Fruit fly (Drosophila melanogaster) whole organism, wandering third instar larva: ENCODE results near the gene CAH4.

ENCODE experiments used
- Abd-B ChIP-seq: fragments of >200 bp; optimal IDR thresholded peaks from 2 replicates; lab custom pipeline; 2017; ENCODE audit warnings: missing biosample characterization, missing genetic modification characterization
- CG32264 ChIP-seq: fragments of 200-800 bp; sonication (Bioruptor generic); optimal IDR thresholded peaks from 2 replicates; lab custom pipeline; 2016; ENCODE audit warnings: missing biosample characterization, missing genetic modification characterization
- CG9705 ChIP-seq: fragments of 200-800 bp; sonication (Bioruptor generic); optimal IDR thresholded peaks from 2 replicates; lab custom pipeline; 2018; ENCODE audit warnings: missing biosample characterization, mild to moderate bottlenecking, missing genetic modification characterization
- CrebA ChIP-seq: fragments of 200-800 bp; sonication (Bioruptor generic); optimal IDR thresholded peaks from 2 replicates; lab custom pipeline; 2016; ENCODE audit warnings: missing biosample characterization, mild to moderate bottlenecking, missing genetic modification characterization, borderline replicate concordance
- Dfd ChIP-seq: fragments of >200 bp; optimal IDR thresholded peaks from 2 replicates; lab custom pipeline; 2017; ENCODE audit warnings: missing biosample characterization, missing genetic modification characterization
- Dif ChIP-seq: fragments of 200-275, 200-300 bp; sonication (Bioruptor generic); optimal IDR thresholded peaks from 2 replicates; lab custom pipeline; 2018; ENCODE audit warnings: missing biosample characterization, missing genetic modification characterization; ENCODE audit not compliant: partially characterized antibody
- GATAd ChIP-seq: sonication (Bioruptor generic); optimal IDR thresholded peaks from 2 replicates; lab custom pipeline; 2016; ENCODE audit warnings: missing biosample characterization, missing genetic modification characterization
- HLH106 ChIP-seq: fragments of 200-800 bp; optimal IDR thresholded peaks from 3 replicates; lab custom pipeline; 2019; ENCODE audit warnings: missing biosample characterization, mild to moderate bottlenecking, missing genetic modification characterization, moderate library complexity
- Hnf4 ChIP-seq: fragments of 200-800 bp; sonication (Bioruptor generic); optimal IDR thresholded peaks from 2 replicates; lab custom pipeline; 2016; ENCODE audit warnings: missing biosample characterization, mild to moderate bottlenecking, missing genetic modification characterization
- Hr78 ChIP-seq: fragments of >200 bp; optimal IDR thresholded peaks from 2 replicates; lab custom pipeline; 2017; ENCODE audit warnings: missing biosample characterization, missing genetic modification characterization
- Hr83 ChIP-seq: fragments of 200-300 bp; sonication (Bioruptor generic); optimal IDR thresholded peaks from 2 replicates; lab custom pipeline; 2016; ENCODE audit warnings: missing biosample characterization, mild to moderate bottlenecking, missing genetic modification characterization, moderate library complexity; ENCODE audit not compliant: poor library complexity, severe bottlenecking
- Jra ChIP-seq: sonication (Bioruptor generic); optimal IDR thresholded peaks from 2 replicates; lab custom pipeline; 2016; ENCODE audit warnings: missing biosample characterization, missing genetic modification characterization
- Mio ChIP-seq: sonication (Bioruptor generic); optimal IDR thresholded peaks from 2 replicates; lab custom pipeline; 2016; ENCODE audit warnings: missing biosample characterization, missing genetic modification characterization
- Myc ChIP-seq: fragments of >200 bp; optimal IDR thresholded peaks from 2 replicates; lab custom pipeline; 2017
- N ChIP-seq: fragments of >200 bp; optimal IDR thresholded peaks from 2 replicates; lab custom pipeline; 2018; ENCODE audit warnings: missing biosample characterization, missing external identifiers, missing genetic modification characterization
- OdsH ChIP-seq: fragments of 200-800 bp; sonication (Bioruptor generic); optimal IDR thresholded peaks from 2 replicates; lab custom pipeline; 2016; ENCODE audit warnings: missing biosample characterization, mild to moderate bottlenecking, missing genetic modification characterization
- Rel ChIP-seq, 2 experiments: fragments of 200-800 bp; sonication (Bioruptor generic) in 1 of 2; optimal IDR thresholded peaks; 2 replicates in 1 of 2; 3 replicates in 1 of 2; lab custom pipeline; 2016 to 2019; ENCODE audit warnings: mild to moderate bottlenecking in 2 of 2, missing biosample characterization in 2 of 2, missing genetic modification characterization in 2 of 2, moderate library complexity in 1 of 2
- Sp1 ChIP-seq: fragments of 200-800 bp; sonication (Bioruptor generic); optimal IDR thresholded peaks from 3 replicates; lab custom pipeline; 2019; ENCODE audit warnings: missing biosample characterization, mild to moderate bottlenecking, missing genetic modification characterization, moderate library complexity
- Vsx2 ChIP-seq: fragments of 200-300, 225-300 bp; sonication (Bioruptor generic); optimal IDR thresholded peaks from 2 replicates; lab custom pipeline; 2018; ENCODE audit warnings: missing biosample characterization, missing genetic modification characterization; ENCODE audit not compliant: partially characterized antibody
- br ChIP-seq: fragments of 200-800 bp; sonication (Bioruptor generic); optimal IDR thresholded peaks from 2 replicates; lab custom pipeline; 2016; ENCODE audit warnings: missing biosample characterization, missing genetic modification characterization
- brk ChIP-seq: fragments of 200-800 bp; sonication (Bioruptor generic); optimal IDR thresholded peaks from 2 replicates; lab custom pipeline; 2016; ENCODE audit warnings: missing biosample characterization, mild to moderate bottlenecking, missing genetic modification characterization
- dl ChIP-seq, 2 experiments: fragments of 175-275, 200-275 bp in 1 of 2; fragments of 200-275 bp in 1 of 2; sonication (Bioruptor generic); optimal IDR thresholded peaks; lab custom pipeline; 2018; ENCODE audit warnings: mild to moderate bottlenecking in 2 of 2, missing biosample characterization in 2 of 2, missing genetic modification characterization in 2 of 2, moderate library complexity in 2 of 2; ENCODE audit not compliant: partially characterized antibody in 2 of 2, insufficient read depth in 1 of 2
- dmrt93B ChIP-seq: fragments of 200-800 bp; sonication (Bioruptor generic); optimal IDR thresholded peaks from 2 replicates; lab custom pipeline; 2018; ENCODE audit warnings: missing biosample characterization, mild to moderate bottlenecking, missing genetic modification characterization
- dsf ChIP-seq: sonication (Bioruptor generic); optimal IDR thresholded peaks from 2 replicates; lab custom pipeline; 2016; ENCODE audit warnings: missing biosample characterization, missing genetic modification characterization, borderline replicate concordance
- ey ChIP-seq: fragments of 200-800 bp; sonication (Bioruptor generic); optimal IDR thresholded peaks from 2 replicates; lab custom pipeline; 2016; ENCODE audit warnings: missing biosample characterization, missing genetic modification characterization
- foxo ChIP-seq, 2 experiments: fragments of 200-800 bp; sonication (Bioruptor generic); optimal IDR thresholded peaks; 2 replicates in 1 of 2; 3 replicates in 1 of 2; lab custom pipeline; 2016 to 2017; ENCODE audit warnings: missing biosample characterization in 2 of 2, missing genetic modification characterization in 2 of 2
- fru ChIP-seq: fragments of 200-800 bp; sonication (Bioruptor generic); optimal IDR thresholded peaks from 3 replicates; lab custom pipeline; 2016; ENCODE audit warnings: missing biosample characterization, mild to moderate bottlenecking, missing genetic modification characterization
- h ChIP-seq: fragments of 200-800 bp; sonication (Bioruptor generic); optimal IDR thresholded peaks from 3 replicates; lab custom pipeline; 2016; ENCODE audit warnings: missing biosample characterization, mild to moderate bottlenecking, missing genetic modification characterization
- jim ChIP-seq: fragments of 175-275, 200-325 bp; sonication (Bioruptor generic); optimal IDR thresholded peaks from 2 replicates; lab custom pipeline; 2016; ENCODE audit warnings: missing biosample characterization, mild to moderate bottlenecking, missing genetic modification characterization
- lola ChIP-seq: fragments of >200 bp; optimal IDR thresholded peaks from 2 replicates; lab custom pipeline; 2017; ENCODE audit warnings: missing biosample characterization, missing genetic modification characterization
- pan ChIP-seq: fragments of >200 bp; optimal IDR thresholded peaks from 2 replicates; lab custom pipeline; 2017
- psq ChIP-seq: fragments of 200-800 bp; sonication (Bioruptor generic); optimal IDR thresholded peaks from 3 replicates; lab custom pipeline; 2017; ENCODE audit warnings: missing biosample characterization, mild to moderate bottlenecking, missing genetic modification characterization, moderate library complexity
- rgr ChIP-seq: fragments of 200-800 bp; sonication (Bioruptor generic); optimal IDR thresholded peaks from 3 replicates; lab custom pipeline; 2016; ENCODE audit warnings: missing biosample characterization, mild to moderate bottlenecking, missing genetic modification characterization
- sage ChIP-seq: fragments of 200-800 bp; sonication (Bioruptor generic); optimal IDR thresholded peaks from 2 replicates; lab custom pipeline; 2016; ENCODE audit warnings: missing biosample characterization, mild to moderate bottlenecking, missing genetic modification characterization
- sv ChIP-seq: fragments of 200-800 bp; sonication (Bioruptor generic); optimal IDR thresholded peaks from 3 replicates; lab custom pipeline; 2016; ENCODE audit warnings: missing biosample characterization, missing genetic modification characterization
- tai ChIP-seq: sonication (Bioruptor generic); optimal IDR thresholded peaks from 2 replicates; lab custom pipeline; 2016; ENCODE audit warnings: missing biosample characterization, missing genetic modification characterization
- usp ChIP-seq: fragments of >200 bp; optimal IDR thresholded peaks from 2 replicates; lab custom pipeline; 2017; ENCODE audit warnings: missing biosample characterization, missing genetic modification characterization
- woc ChIP-seq: sonication (Bioruptor generic); optimal IDR thresholded peaks from 2 replicates; lab custom pipeline; 2016; ENCODE audit warnings: missing biosample characterization, mild to moderate bottlenecking, missing genetic modification characterization

CAH4 gene

DNA sequence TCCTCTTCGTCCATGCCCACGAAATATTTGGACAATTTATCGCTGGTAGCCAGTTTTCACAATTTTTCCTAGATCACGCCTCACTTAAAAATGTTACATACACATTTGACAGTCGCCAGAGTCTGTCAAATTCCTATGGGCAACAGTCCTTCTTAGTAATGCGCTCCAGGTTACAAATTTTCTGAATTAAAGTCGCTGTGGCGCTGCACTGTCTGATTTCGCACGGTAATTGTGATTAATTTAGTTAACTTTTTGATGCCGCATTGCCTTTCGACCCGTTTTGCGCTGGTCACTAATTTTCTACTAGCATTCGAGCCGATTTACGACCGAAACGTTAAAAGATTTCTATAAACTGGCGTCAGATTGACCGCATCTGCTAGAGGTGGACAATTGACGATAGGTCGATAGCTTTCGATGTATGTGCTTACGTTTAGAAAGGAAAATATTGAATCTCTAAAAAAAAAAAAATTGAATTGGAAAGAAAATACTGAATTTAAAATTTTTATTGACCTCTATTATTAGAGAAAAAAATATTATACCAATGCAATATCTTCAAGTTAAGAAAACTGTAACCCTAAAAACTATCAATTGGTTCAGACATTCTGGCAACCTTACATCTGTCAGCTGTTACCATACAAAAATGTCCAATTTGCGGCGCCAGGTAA lies 43.6 kb downstream of the CAH4 start, which contains the start of the genes lili and CG34150:
Gene lili (minus strand): TSS at position 376 of the 665 bp plus-strand sequence.
Gene CG34150 (plus strand): TSS at position 626 of the 665 bp plus-strand sequence.
- TF ChIP-seq Hr78 (GFP tag; lab: Kevin White, UChicago) (no peak), woc (GFP tag; lab: Kevin White, UChicago) (peak; percentile 74), Mio (GFP tag; lab: Kevin White, UChicago) (no peak), Abd-B (GFP tag; lab: Kevin White, UChicago) (no peak), N (GFP tag; lab: Kevin White, UChicago) (no peak), pan (no peak), psq (GFP tag; lab: Kevin White, UChicago) (peak; percentile 59), Dfd (GFP tag; lab: Kevin White, UChicago) (no peak), foxo (GFP tag; optimal IDR thresholded peaks at IDR 0.05; lab: Kevin White, UChicago) (peak in 1 of 2 experiments; percentile 87), jim (no peak), Vsx2 (GFP tag; lab: Kevin White, UChicago) (no peak), GATAd (GFP tag; lab: Kevin White, UChicago) (peak; percentile 81), sv (peak; percentile 72), HLH106 (tag; lab: Kevin White, UChicago) (peak; percentile 77), tai (no peak), sage (no peak), Myc (lab: Kevin White, UChicago) (no peak), lola (GFP tag; lab: Kevin White, UChicago) (no peak), fru (GFP tag; lab: Kevin White, UChicago) (peak; percentile 70), OdsH (peak; percentile 64), rgr (GFP tag; lab: Kevin White, UChicago) (peak; percentile 78), CG32264 (peak; percentile 46), brk (GFP tag; lab: Kevin White, UChicago) (peak; percentile 89), Hr83 (GFP tag; lab: Kevin White, UChicago) (peak; percentile 63), h (GFP tag; lab: Kevin White, UChicago) (peak; percentile 81), Rel (GFP tag; optimal IDR thresholded peaks at IDR 0.05; lab: Kevin White, UChicago) (no peak), Rel (tag; optimal IDR thresholded peaks at IDR 0.05; lab: Kevin White, UChicago) (peak; percentile 36), Dif (GFP tag; lab: Kevin White, UChicago) (no peak), Jra (GFP tag; lab: Kevin White, UChicago) (no peak), usp (GFP tag; lab: Kevin White, UChicago) (no peak), dmrt93B (GFP tag; lab: Kevin White, UChicago) (no peak), Sp1 (GFP tag; lab: Kevin White, UChicago) (peak; percentile 67), br (GFP tag; lab: Kevin White, UChicago) (peak; percentile 67), CrebA (GFP tag; lab: Kevin White, UChicago) (no peak), Hnf4 (GFP tag; lab: Kevin White, UChicago) (peak; percentile 89), CG9705 (GFP tag; lab: Kevin White, UChicago) (peak; percentile 55), ey (GFP tag; lab: Kevin White, UChicago) (peak; percentile 79), dsf (peak; percentile 80), dl (GFP tag; optimal IDR thresholded peaks at IDR 0.05; lab: Kevin White, UChicago; ENCODE audit: insufficient read depth in 1 of 2, partially characterized antibody in 2 of 2) (no peak)

DNA sequence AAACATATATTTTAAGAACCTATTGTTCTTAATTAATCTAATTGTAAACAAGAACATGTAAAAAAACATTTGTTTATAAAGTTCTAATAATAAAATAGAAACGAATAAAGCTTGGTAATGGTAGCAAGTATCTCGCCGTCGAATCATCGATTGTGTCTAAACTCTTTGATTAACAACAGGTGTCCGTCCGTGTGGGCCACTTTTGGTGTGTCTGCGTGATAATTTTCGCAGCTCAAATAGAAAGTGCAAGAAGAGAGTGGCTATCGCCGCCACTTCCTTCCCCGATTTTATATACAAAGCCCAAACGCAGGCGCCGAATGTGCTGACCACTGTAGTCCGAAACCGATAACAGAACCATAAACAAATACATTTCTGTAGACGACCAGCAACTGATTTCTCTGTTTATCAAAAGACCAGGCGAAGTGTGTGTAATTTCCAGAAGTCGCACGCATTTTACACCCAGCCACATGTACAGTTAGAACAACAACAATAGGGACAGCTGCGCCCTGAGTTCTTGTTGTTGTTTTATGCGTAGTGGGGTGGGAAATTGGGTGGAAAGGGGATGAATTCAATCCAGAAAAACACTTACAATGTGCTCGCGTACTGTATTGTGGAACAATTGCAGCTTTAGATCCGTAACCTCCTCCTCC lies 44.2 kb downstream of the CAH4 start:
- TF ChIP-seq Rel (GFP tag; optimal IDR thresholded peaks at IDR 0.05; lab: Kevin White, UChicago) (no peak), Rel (tag; optimal IDR thresholded peaks at IDR 0.05; lab: Kevin White, UChicago) (no peak), Dfd (GFP tag; lab: Kevin White, UChicago) (no peak), dsf (no peak), ey (GFP tag; lab: Kevin White, UChicago) (no peak), Vsx2 (GFP tag; lab: Kevin White, UChicago) (no peak), br (GFP tag; lab: Kevin White, UChicago) (no peak), Hnf4 (GFP tag; lab: Kevin White, UChicago) (no peak), dl (GFP tag; optimal IDR thresholded peaks at IDR 0.05; lab: Kevin White, UChicago; ENCODE audit: insufficient read depth in 1 of 2, partially characterized antibody in 2 of 2) (no peak), Hr78 (GFP tag; lab: Kevin White, UChicago) (no peak), jim (no peak), Abd-B (GFP tag; lab: Kevin White, UChicago) (no peak)
